Worm (Caenorhabditis elegans): ENCODE measurements around the gene ins-10.

ins-10 gene

DNA sequence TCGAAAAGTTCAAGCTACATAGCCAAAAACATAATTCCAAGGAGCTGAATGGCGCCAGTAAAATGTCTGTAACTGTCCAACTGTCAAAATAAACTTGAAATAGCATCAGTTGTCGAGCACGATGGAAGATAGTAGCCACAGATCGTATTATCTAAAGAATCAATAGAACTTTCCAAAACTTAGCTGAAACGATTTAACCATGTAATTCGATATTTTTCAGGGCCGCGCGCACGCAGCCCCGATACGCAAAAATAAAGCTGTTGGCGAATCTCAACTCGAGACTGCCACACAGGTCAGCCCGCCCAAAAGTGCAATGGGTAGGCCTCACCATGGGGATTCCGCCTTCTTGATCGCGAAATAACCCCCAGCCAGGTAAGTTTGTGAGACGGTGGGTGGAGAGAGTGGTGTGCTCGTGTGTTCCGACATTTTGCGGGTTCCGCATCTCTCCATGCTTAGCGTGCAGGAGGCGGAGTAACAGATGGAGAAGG, 5.4 kb upstream of the ins-10 start (continued):
- TF ChIP-seq daf-16 (GFP tag; optimal IDR thresholded peaks at IDR 0.05) (peak; percentile 17 to 44), daf-16 (tag; optimal IDR thresholded peaks at IDR 0.05) (peak; percentile 56), nhr-11 (tag; optimal IDR thresholded peaks at IDR 0.05) (no peak), dmd-9 (GFP tag; IDR thresholded peaks at IDR 0.05) (peak; percentile 59; the same call in 1 of the 2 replicates), zag-1 (tag; optimal IDR thresholded peaks at IDR 0.05) (no peak), tra-1 (GFP tag; IDR thresholded peaks at IDR 0.05) (0 out of 2 replicates have a peak, but pooled peaks have one; percentile 33), F49E8.2 (tag; optimal IDR thresholded peaks at IDR 0.05; ENCODE audit: borderline replicate concordance) (peak; percentile 66), mxl-2 (GFP tag; conservative IDR thresholded peaks at IDR 0.05) (no peak), T26A8.4 (GFP tag; IDR thresholded peaks at IDR 0.05) (peak; percentile 94), Y48G9A.11 (GFP tag; IDR thresholded peaks at IDR 0.05) (peak; percentile 74), sdz-12 (GFP tag; optimal IDR thresholded peaks at IDR 0.05) (no peak), egl-43 (GFP tag; IDR thresholded peaks at IDR 0.05) (no peak), ZK546.5 (tag; optimal IDR thresholded peaks at IDR 0.05) (no peak), hlh-30 (tag; optimal IDR thresholded peaks at IDR 0.05; ENCODE audit: insufficient read depth) (peak; percentile 37), F44E2.7 (GFP tag; IDR thresholded peaks at IDR 0.05) (0 out of 2 replicates have a peak, but pooled peaks have one; percentile 33), spr-3 (GFP tag; optimal IDR thresholded peaks at IDR 0.05) (peak; percentile 51), ctbp-1 (GFP tag; IDR thresholded peaks at IDR 0.05) (no peak), ceh-32 (tag; optimal IDR thresholded peaks at IDR 0.05; ENCODE audit: poor library complexity) (no peak), ceh-28 (tag; optimal IDR thresholded peaks at IDR 0.05) (no peak), arid-1 (GFP tag; conservative IDR thresholded peaks at IDR 0.05) (peak; percentile 58; the same call in 1 of the 2 replicates), unc-39 (tag; optimal IDR thresholded peaks at IDR 0.05) (no peak), mdt-29 (GFP tag; IDR thresholded peaks at IDR 0.05) (peak; percentile 60; the same call in 1 of the 2 replicates), F10B5.3 (tag; optimal IDR thresholded peaks at IDR 0.05) (peak; percentile 67), Y75B8A.6 (GFP tag; IDR thresholded peaks at IDR 0.05) (no peak), lin-15B (tag; optimal IDR thresholded peaks at IDR 0.05) (no peak), pqm-1 (tag; optimal IDR thresholded peaks at IDR 0.05) (no peak), dve-1 (tag; optimal IDR thresholded peaks at IDR 0.05; ENCODE audit: insufficient read depth) (peak; percentile 52), Y5F2A.4 (GFP tag; optimal IDR thresholded peaks at IDR 0.05) (peak; percentile 5), daf-8 (GFP tag; IDR thresholded peaks at IDR 0.05) (no peak), zip-11 (GFP tag; IDR thresholded peaks at IDR 0.05) (no peak), vab-7 (GFP tag; IDR thresholded peaks at IDR 0.05) (peak; percentile 35), set-16 (GFP tag; IDR thresholded peaks at IDR 0.05) (peak; percentile 75), zip-2 (tag; optimal IDR thresholded peaks at IDR 0.05) (peak; percentile 43), ama-1 (optimal IDR thresholded peaks at IDR 0.05) (peak; percentile 91), nhr-77 (tag; optimal IDR thresholded peaks at IDR 0.05) (peak; percentile 16), mdl-1 (tag; optimal IDR thresholded peaks at IDR 0.05) (peak in 1 of 2 experiments; percentile 0), lin-38 (GFP tag; IDR thresholded peaks at IDR 0.05) (peak; percentile 79), nhr-25 (tag; optimal IDR thresholded peaks at IDR 0.05; ENCODE audit: borderline replicate concordance, insufficient read depth) (no peak)

DNA sequence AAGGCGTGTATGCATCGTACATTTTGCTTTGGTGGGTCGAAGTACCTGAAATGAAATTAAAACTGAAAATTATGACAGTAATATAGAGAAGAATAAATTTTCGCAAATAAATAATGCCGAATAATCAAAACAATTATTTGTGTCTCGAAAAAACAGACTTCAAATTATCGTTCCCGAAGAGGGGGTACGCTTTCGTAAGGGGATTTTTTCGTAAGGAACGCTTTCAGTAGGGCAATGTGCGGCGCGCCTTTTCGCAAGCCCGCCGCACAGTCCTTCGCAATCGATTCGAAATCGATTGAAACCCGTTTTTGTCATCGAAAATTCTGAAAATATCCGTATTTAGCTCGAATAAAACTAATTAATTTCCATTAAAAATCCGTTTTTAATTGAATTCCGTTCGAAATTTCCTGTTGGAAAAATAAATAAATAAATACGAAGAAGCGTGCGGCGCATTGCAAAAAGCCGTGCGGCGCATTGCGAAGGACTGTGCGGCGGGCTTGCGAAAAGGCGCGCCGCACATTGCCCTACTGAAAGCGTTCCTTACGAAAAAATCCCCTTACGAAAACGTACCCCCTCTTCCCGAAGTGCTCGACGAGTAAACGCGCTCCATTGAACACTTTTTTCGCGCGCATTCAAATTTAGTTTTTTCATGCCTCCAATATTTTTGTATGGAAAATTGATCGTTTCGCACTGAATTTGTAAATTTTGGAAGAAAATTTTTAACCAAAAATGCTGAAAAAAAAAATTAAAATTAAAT, 4.8 kb downstream of the ins-10 start, which contains the start of gene vps-39:
Gene vps-39, minus strand, starts transcription at position 51 of the 757 bp plus-strand sequence.
- TF ChIP-seq dmd-6 (GFP tag; IDR thresholded peaks at IDR 0.05) (peak; percentile 89), nhr-42 (GFP tag; IDR thresholded peaks at IDR 0.05) (peak; percentile 95), tag-97 (GFP tag; IDR thresholded peaks at IDR 0.05) (0 out of 2 replicates have a peak, but pooled peaks have one; percentile 42), ceh-20 (GFP tag; IDR thresholded peaks at IDR 0.05) (peak; percentile 96), lin-1 (GFP tag; IDR thresholded peaks at IDR 0.05) (peak; percentile 68), D1046.2 (GFP tag; IDR thresholded peaks at IDR 0.05) (peak; percentile 94), lim-7 (GFP tag; IDR thresholded peaks at IDR 0.05) (0 out of 2 replicates have a peak, but pooled peaks have one; percentile 51), duxl-1 (tag; optimal IDR thresholded peaks at IDR 0.05; ENCODE audit: poor library complexity) (peak; percentile 47), zfp-3 (GFP tag; conservative IDR thresholded peaks at IDR 0.05) (peak; percentile 90), nhr-102 (tag; optimal IDR thresholded peaks at IDR 0.05) (peak; percentile 45), madf-5 (GFP tag; IDR thresholded peaks at IDR 0.05) (0 out of 4 replicates have a peak, but pooled peaks of 1 of the 2 experiments have one; percentile 32), hlh-11 (tag; optimal IDR thresholded peaks at IDR 0.05) (peak; percentile 54)

Measured in whole organism, L4 larva.